Fruit fly (Drosophila melanogaster): ENCODE results near the gene CG15169.

CG15169 gene

dm6 chr2L:18966844-18967243, 24.0 kb upstream of the CG15169 start (continued):
- no peak for TF ChIP-seq pum (GFP tag; optimal IDR thresholded peaks at IDR 0.05)
- peak; percentile 5 for TF ChIP-seq lilli (GFP tag; optimal IDR thresholded peaks at IDR 0.05)
- no peak for TF ChIP-seq ewg (GFP tag; optimal IDR thresholded peaks at IDR 0.05)
- no peak for TF ChIP-seq bigmax (GFP tag; optimal IDR thresholded peaks at IDR 0.05)
- TF ChIP-seq exex (tag; optimal IDR thresholded peaks at IDR 0.05), result peak; percentile 23
- no peak for TF ChIP-seq dm (GFP tag; optimal IDR thresholded peaks at IDR 0.05)
- peak; percentile 45 for TF ChIP-seq fd3F (GFP tag; optimal IDR thresholded peaks at IDR 0.05)
- no peak for TF ChIP-seq Spps (tag; optimal IDR thresholded peaks at IDR 0.05)
- no peak for TF ChIP-seq CG9609 (GFP tag; optimal IDR thresholded peaks at IDR 0.05)
- TF ChIP-seq CG14050 (GFP tag; IDR thresholded peaks at IDR 0.05), result no peak
- no peak for TF ChIP-seq CG12104 (GFP tag; optimal IDR thresholded peaks at IDR 0.05)
- TF ChIP-seq pfk (GFP tag; optimal IDR thresholded peaks at IDR 0.05), result no peak
- 0 out of 3 replicates have a peak, but pooled peaks have one; percentile 20 for TF ChIP-seq B-H1 (GFP tag; IDR thresholded peaks at IDR 0.05)
- TF ChIP-seq CG3838 (GFP tag; optimal IDR thresholded peaks at IDR 0.05), result no peak
- no peak for TF ChIP-seq zfh1 (GFP tag; IDR thresholded peaks at IDR 0.05)
- peak; percentile 22 for TF ChIP-seq CG15514 (GFP tag; optimal IDR thresholded peaks at IDR 0.05)
- no peak for TF ChIP-seq fu2 (GFP tag; optimal IDR thresholded peaks at IDR 0.05)
- TF ChIP-seq CG34376 (GFP tag; optimal IDR thresholded peaks at IDR 0.05), result no peak
- no peak for TF ChIP-seq sc (optimal IDR thresholded peaks at IDR 0.05)
- no peak for TF ChIP-seq sc (GFP tag; optimal IDR thresholded peaks at IDR 0.05)
- TF ChIP-seq nerfin-1 (tag; optimal IDR thresholded peaks at IDR 0.05), result no peak
- peak; percentile 27 for TF ChIP-seq Ravus (GFP tag; IDR thresholded peaks at IDR 0.05)

- TF ChIP-seq H15 (GFP tag; IDR thresholded peaks at IDR 0.05), result no peak
- TF ChIP-seq CG31365 (tag; optimal IDR thresholded peaks at IDR 0.05), result no peak
- TF ChIP-seq NC2α (GFP tag; optimal IDR thresholded peaks at IDR 0.05), result no peak
- peak; percentile 68 for TF ChIP-seq exex (tag; optimal IDR thresholded peaks at IDR 0.05)
- TF ChIP-seq salm (tag; optimal IDR thresholded peaks at IDR 0.05), result no peak
- TF ChIP-seq Hey (tag; optimal IDR thresholded peaks at IDR 0.05), result peak; percentile 87
- peak; percentile 8 for TF ChIP-seq CG34376 (GFP tag; optimal IDR thresholded peaks at IDR 0.05)
- TF ChIP-seq CG32532 (GFP tag; IDR thresholded peaks at IDR 0.05), result peak; percentile 14; the same call in 1 of the 2 replicates
- peak; percentile 15 for TF ChIP-seq D19A (tag; optimal IDR thresholded peaks at IDR 0.05)
- TF ChIP-seq GATAe (GFP tag; conservative IDR thresholded peaks at IDR 0.05), result peak; percentile 74
- no peak for TF ChIP-seq Hand (GFP tag; optimal IDR thresholded peaks at IDR 0.05)
- TF ChIP-seq sug (tag; optimal IDR thresholded peaks at IDR 0.05), result peak; percentile 37
- TF ChIP-seq Pdp1 (GFP tag; optimal IDR thresholded peaks at IDR 0.05), result peak in 1 of 2 experiments; percentile 11
- TF ChIP-seq zen2 (GFP tag; IDR thresholded peaks at IDR 0.05; ENCODE audit: partially characterized antibody), result no peak
- no peak for TF ChIP-seq CG8089 (GFP tag; optimal IDR thresholded peaks at IDR 0.05)
- TF ChIP-seq chinmo (GFP tag; IDR thresholded peaks at IDR 0.05; ENCODE audit: partially characterized antibody), result no peak
- TF ChIP-seq CG1792 (GFP tag; optimal IDR thresholded peaks at IDR 0.05), result no peak
- TF ChIP-seq CG10543 (GFP tag; optimal IDR thresholded peaks at IDR 0.05), result peak; percentile 33
- no peak for TF ChIP-seq CG1024 (GFP tag; IDR thresholded peaks at IDR 0.05)
- TF ChIP-seq CG8290 (GFP tag; optimal IDR thresholded peaks at IDR 0.05), result no peak
- TF ChIP-seq CG8290 (tag; optimal IDR thresholded peaks at IDR 0.05), result peak in 1 of 2 experiments; percentile 28
- TF ChIP-seq CG1529 (GFP tag; optimal IDR thresholded peaks at IDR 0.05), result peak; percentile 69
- peak; percentile 35 for TF ChIP-seq grn (GFP tag; optimal IDR thresholded peaks at IDR 0.05)
- no peak for TF ChIP-seq CG9797 (GFP tag; optimal IDR thresholded peaks at IDR 0.05)
- TF ChIP-seq Taf1 (GFP tag; IDR thresholded peaks at IDR 0.05), result no peak
- peak; percentile 12 for TF ChIP-seq mirr (GFP tag; optimal IDR thresholded peaks at IDR 0.05)
- no peak for TF ChIP-seq ranshi (GFP tag; IDR thresholded peaks at IDR 0.05)
- TF ChIP-seq CG18011 (GFP tag; optimal IDR thresholded peaks at IDR 0.05), result no peak
- peak; percentile 27 for TF ChIP-seq BtbVII (GFP tag; optimal IDR thresholded peaks at IDR 0.05)
- no peak for TF ChIP-seq CG30431 (GFP tag; optimal IDR thresholded peaks at IDR 0.05)
- TF ChIP-seq Lim3 (GFP tag; IDR thresholded peaks at IDR 0.05), result no peak
- peak; percentile 46 for TF ChIP-seq Kr (GFP tag; optimal IDR thresholded peaks at IDR 0.05)
Measured at dm6 chr2L:18967897-18968296, 22.9 kb upstream of the CG15169 start.

Data from whole organism, embryonic.